Worm (Caenorhabditis elegans): ENCODE results near the gene orc-5.

orc-5 gene

ce11 chrIV:10701866-10702458, 32.4 kb downstream of the orc-5 start (continued):
- TF ChIP-seq skn-1 (tag; optimal IDR thresholded peaks at IDR 0.05) (no peak), zip-4 (GFP tag; optimal IDR thresholded peaks at IDR 0.05) (no peak), blmp-1 (tag; optimal IDR thresholded peaks at IDR 0.05) (peak; percentile 61), alr-1 (tag; optimal IDR thresholded peaks at IDR 0.05; ENCODE audit: borderline replicate concordance) (no peak), hlh-17 (GFP tag; optimal IDR thresholded peaks at IDR 0.05; ENCODE audit: borderline replicate concordance) (no peak), nhr-76 (tag; optimal IDR thresholded peaks at IDR 0.05) (no peak), lsy-2 (tag; optimal IDR thresholded peaks at IDR 0.05) (peak in 1 of 2 experiments; percentile 67), vab-15 (tag; optimal IDR thresholded peaks at IDR 0.05) (no peak), jun-1 (tag; optimal IDR thresholded peaks at IDR 0.05) (no peak), sup-37 (GFP tag; optimal IDR thresholded peaks at IDR 0.05) (no peak), nhr-71 (tag; optimal IDR thresholded peaks at IDR 0.05) (peak; percentile 54), zag-1 (tag; optimal IDR thresholded peaks at IDR 0.05) (no peak), C34B4.2 (tag; optimal IDR thresholded peaks at IDR 0.05) (no peak), mep-1 (tag; optimal IDR thresholded peaks at IDR 0.05) (no peak), egl-27 (tag; optimal IDR thresholded peaks at IDR 0.05) (no peak), fos-1 (tag; optimal IDR thresholded peaks at IDR 0.05) (no peak), xbp-1 (tag; optimal IDR thresholded peaks at IDR 0.05) (no peak), irx-1 (tag; optimal IDR thresholded peaks at IDR 0.05) (no peak), pax-3 (tag; optimal IDR thresholded peaks at IDR 0.05) (no peak), tlp-1 (tag; optimal IDR thresholded peaks at IDR 0.05) (no peak), efl-3 (GFP tag; optimal IDR thresholded peaks at IDR 0.05) (no peak), egl-13 (tag; optimal IDR thresholded peaks at IDR 0.05) (no peak), lin-13 (GFP tag; optimal IDR thresholded peaks at IDR 0.05) (no peak), fkh-10 (GFP tag; optimal IDR thresholded peaks at IDR 0.05) (no peak), ceh-8 (GFP tag; optimal IDR thresholded peaks at IDR 0.05) (no peak), sptf-1 (tag; optimal IDR thresholded peaks at IDR 0.05) (no peak), ces-1 (GFP tag; optimal IDR thresholded peaks at IDR 0.05) (no peak), hpl-2 (GFP tag; optimal IDR thresholded peaks at IDR 0.05) (no peak), swsn-7 (tag; optimal IDR thresholded peaks at IDR 0.05) (no peak), mab-9 (GFP tag; IDR thresholded peaks at IDR 0.05) (no peak), snpc-4 (tag; optimal IDR thresholded peaks at IDR 0.05) (no peak), nhr-19 (GFP tag; conservative IDR thresholded peaks at IDR 0.05) (no peak), aha-1 (tag; optimal IDR thresholded peaks at IDR 0.05) (no peak), pqm-1 (tag; optimal IDR thresholded peaks at IDR 0.05) (no peak), dsc-1 (tag; optimal IDR thresholded peaks at IDR 0.05) (no peak), lin-39 (tag; optimal IDR thresholded peaks at IDR 0.05) (no peak), nhr-85 (tag) (peak; percentile 88), sox-4 (tag; optimal IDR thresholded peaks at IDR 0.05) (no peak), ceh-82 (tag; optimal IDR thresholded peaks at IDR 0.05) (no peak), unc-30 (tag; optimal IDR thresholded peaks at IDR 0.05) (no peak), elt-3 (tag; optimal IDR thresholded peaks at IDR 0.05) (peak in 2 of 6 experiments; percentile 45 to 78), mdl-1 (tag; optimal IDR thresholded peaks at IDR 0.05) (no peak), hlh-4 (tag; optimal IDR thresholded peaks at IDR 0.05) (no peak), unc-130 (tag; optimal IDR thresholded peaks at IDR 0.05) (no peak), nhr-28 (tag; optimal IDR thresholded peaks at IDR 0.05) (no peak), elt-2 (tag; optimal IDR thresholded peaks at IDR 0.05) (no peak), nhr-20 (tag; optimal IDR thresholded peaks at IDR 0.05) (peak; percentile 58), C04F5.9 (tag; optimal IDR thresholded peaks at IDR 0.05) (no peak), ets-5 (GFP tag; IDR thresholded peaks at IDR 0.05) (no peak), rnt-1 (tag; optimal IDR thresholded peaks at IDR 0.05) (no peak), unc-62 (GFP tag; optimal IDR thresholded peaks at IDR 0.05) (no peak), lir-3 (tag; optimal IDR thresholded peaks at IDR 0.05; ENCODE audit: poor library complexity) (no peak), aly-2 (tag; optimal IDR thresholded peaks at IDR 0.05) (no peak)
